Fruit fly (Drosophila melanogaster) whole organism, embryonic: ENCODE data around the gene spz3.

Source experiments
- ATbp ChIP-seq: fragments of 200-800 bp; sonication (Bioruptor generic); optimal IDR thresholded peaks from 2 replicates; lab custom pipeline; 2017; ENCODE audit warnings: missing biosample characterization, mild to moderate bottlenecking, missing genetic modification characterization, missing genetic modification reagents
- Blimp-1 ChIP-seq: fragments of 200-800 bp; sonication (Bioruptor generic); optimal IDR thresholded peaks from 3 replicates; lab custom pipeline; 2018; ENCODE audit warnings: missing biosample characterization, missing genetic modification characterization, mild to moderate bottlenecking, moderate library complexity, missing genetic modification reagents
- CG10267 ChIP-seq: fragments of 200-800 bp; sonication (Bioruptor generic); optimal IDR thresholded peaks from 2 replicates; lab custom pipeline; 2018; ENCODE audit warnings: missing biosample characterization, mild to moderate bottlenecking, missing genetic modification characterization, moderate library complexity
- CG10366 ChIP-seq: fragments of 200-800 bp; sonication (Bioruptor generic); IDR thresholded peaks from 2 replicates; pipeline ENCODE4 v1.3.6; 2022; ENCODE audit warnings: missing biosample characterization, missing genetic modification characterization
- CG11504 ChIP-seq: fragments of 200-800 bp; sonication (Bioruptor generic); optimal IDR thresholded peaks from 3 replicates; lab custom pipeline; 2019; ENCODE audit warnings: missing biosample characterization, mild to moderate bottlenecking, missing genetic modification characterization, moderate library complexity
- CG1233 ChIP-seq: fragments of 200-800 bp; sonication (Bioruptor generic); optimal IDR thresholded peaks from 4 replicates; lab custom pipeline; 2018; ENCODE audit warnings: missing biosample characterization, mild to moderate bottlenecking, missing genetic modification characterization
- CG12391 ChIP-seq: fragments of 200-800 bp; sonication (Bioruptor generic); optimal IDR thresholded peaks from 3 replicates; lab custom pipeline; 2018; ENCODE audit warnings: missing biosample characterization, mild to moderate bottlenecking, missing genetic modification characterization, moderate library complexity
- CG13424 ChIP-seq: fragments of 200-800 bp; sonication (Bioruptor generic); optimal IDR thresholded peaks from 2 replicates; lab custom pipeline; 2019; ENCODE audit warnings: missing biosample characterization, mild to moderate bottlenecking, missing genetic modification characterization, moderate library complexity
- CG15269 ChIP-seq: fragments of 200-800 bp; sonication (Bioruptor generic); optimal IDR thresholded peaks from 2 replicates; lab custom pipeline; 2018; ENCODE audit warnings: missing biosample characterization, mild to moderate bottlenecking, missing genetic modification characterization, moderate library complexity
- CG1529 ChIP-seq: fragments of 200-800 bp; sonication (Bioruptor generic); optimal IDR thresholded peaks from 3 replicates; lab custom pipeline; 2018; ENCODE audit warnings: missing biosample characterization, missing genetic modification characterization
- CG17385 ChIP-seq: fragments of 200-800 bp; sonication (Bioruptor generic); optimal IDR thresholded peaks from 3 replicates; lab custom pipeline; 2018; ENCODE audit warnings: missing biosample characterization, mild to moderate bottlenecking, missing genetic modification characterization
- CG18262 ChIP-seq: fragments of 200-800 bp; optimal IDR thresholded peaks from 3 replicates; lab custom pipeline; 2019; ENCODE audit warnings: missing biosample characterization, mild to moderate bottlenecking, missing genetic modification characterization, moderate library complexity
- CG18599 ChIP-seq: fragments of 200-800 bp; sonication (Bioruptor generic); optimal IDR thresholded peaks from 3 replicates; lab custom pipeline; 2017; ENCODE audit warnings: missing biosample characterization, missing genetic modification characterization, mild to moderate bottlenecking, moderate library complexity, missing genetic modification reagents
- CG18764 ChIP-seq: fragments of 200-800 bp; sonication (Bioruptor generic); optimal IDR thresholded peaks from 3 replicates; lab custom pipeline; 2016; ENCODE audit warnings: missing biosample characterization, missing genetic modification characterization
- CG2678 ChIP-seq: fragments of 200-800 bp; sonication (Bioruptor generic); optimal IDR thresholded peaks from 3 replicates; lab custom pipeline; 2019; ENCODE audit warnings: missing biosample characterization, mild to moderate bottlenecking, missing genetic modification characterization, moderate library complexity
- CG31441 ChIP-seq: fragments of 200-800 bp; sonication (Bioruptor generic); IDR thresholded peaks from 2 replicates; pipeline ENCODE4 v1.3.6; 2022; ENCODE audit warnings: missing biosample characterization, missing genetic modification characterization
- CG3281 ChIP-seq: fragments of 200-800 bp; sonication (Bioruptor generic); optimal IDR thresholded peaks from 3 replicates; lab custom pipeline; 2017; ENCODE audit warnings: missing biosample characterization, mild to moderate bottlenecking, missing genetic modification characterization
- CG6689 ChIP-seq: fragments of 200-800 bp; sonication (Bioruptor generic); IDR thresholded peaks from 2 replicates; pipeline ENCODE4 v1.3.6; 2022; ENCODE audit warnings: missing biosample characterization, missing genetic modification characterization
- CG7839 ChIP-seq: fragments of 200-800 bp; sonication (Bioruptor generic); optimal IDR thresholded peaks from 3 replicates; lab custom pipeline; 2018; ENCODE audit warnings: missing biosample characterization, mild to moderate bottlenecking, missing genetic modification characterization, moderate library complexity
- CG9215 ChIP-seq: fragments of 200-800 bp; sonication (Bioruptor generic); IDR thresholded peaks from 2 replicates; pipeline ENCODE4 v1.3.6; 2022; ENCODE audit warnings: missing biosample characterization, missing genetic modification characterization
- CG9817 ChIP-seq: fragments of 200-800 bp; sonication (Bioruptor generic); optimal IDR thresholded peaks from 2 replicates; lab custom pipeline; 2018; ENCODE audit warnings: missing biosample characterization, mild to moderate bottlenecking, missing genetic modification characterization, moderate library complexity
- Dref ChIP-seq: fragments of 200-800 bp; sonication (Bioruptor generic); IDR thresholded peaks from 2 replicates; pipeline ENCODE4 v1.3.6; 2022; ENCODE audit warnings: missing biosample characterization, missing genetic modification characterization
- Drgx ChIP-seq: fragments of 200-800 bp; sonication (Bioruptor generic); IDR thresholded peaks from 2 replicates; pipeline ENCODE4 v1.3.6; 2022; ENCODE audit warnings: missing biosample characterization, missing genetic modification characterization
- Eip74EF ChIP-seq, 2 experiments: fragments of 200-800 bp in 1 of 2; fragments of >200 bp in 1 of 2; sonication (Bioruptor generic) in 1 of 2; optimal IDR thresholded peaks; 2 replicates each; lab custom pipeline; 2017 to 2019; ENCODE audit warnings: missing biosample characterization in 2 of 2, missing genetic modification characterization in 2 of 2, mild to moderate bottlenecking in 1 of 2, moderate library complexity in 1 of 2
- GATAe ChIP-seq: fragments of 200-800 bp; sonication (Bioruptor generic); conservative IDR thresholded peaks from 2 replicates; pipeline ENCODE4 v1.3.6; 2022; ENCODE audit warnings: missing biosample characterization, missing genetic modification characterization
- HHEX ChIP-seq: fragments of 200-800 bp; sonication (Bioruptor generic); optimal IDR thresholded peaks from 3 replicates; lab custom pipeline; 2017; ENCODE audit warnings: missing biosample characterization, mild to moderate bottlenecking, missing genetic modification characterization, missing genetic modification reagents
- Hand ChIP-seq: fragments of 200-800 bp; sonication (Bioruptor generic); optimal IDR thresholded peaks from 2 replicates; lab custom pipeline; 2017; ENCODE audit warnings: mild to moderate bottlenecking, missing biosample characterization, missing genetic modification reagents, missing genetic modification characterization
- Hey ChIP-seq: fragments of 200-800 bp; sonication (Bioruptor generic); optimal IDR thresholded peaks from 3 replicates; lab custom pipeline; 2018; ENCODE audit warnings: missing biosample characterization, mild to moderate bottlenecking, missing genetic modification characterization
- HmgD ChIP-seq: fragments of 200-800 bp; sonication (Bioruptor generic); optimal IDR thresholded peaks from 3 replicates; lab custom pipeline; 2016; ENCODE audit warnings: missing biosample characterization, missing genetic modification characterization
- Hmr ChIP-seq: fragments of 200-800 bp; sonication (Bioruptor generic); optimal IDR thresholded peaks from 3 replicates; lab custom pipeline; 2017; ENCODE audit warnings: mild to moderate bottlenecking, missing biosample characterization, missing genetic modification reagents, missing genetic modification characterization
- Hr51 ChIP-seq, 2 experiments: fragments of 200-800 bp; sonication (Bioruptor generic); optimal IDR thresholded peaks; 2 replicates in 1 of 2; 3 replicates in 1 of 2; lab custom pipeline; 2016 to 2018; ENCODE audit warnings: missing biosample characterization in 2 of 2, missing genetic modification characterization in 2 of 2, mild to moderate bottlenecking in 1 of 2, moderate library complexity in 1 of 2
- Med ChIP-seq: fragments of 200-800 bp; sonication (Bioruptor generic); peaks from one replicate; lab custom pipeline; 2016; ENCODE audit warnings: missing biosample characterization, missing genetic modification characterization, mild to moderate bottlenecking, inconsistent platforms, moderate library complexity
- Oli ChIP-seq: fragments of 200-800 bp; sonication (Bioruptor generic); optimal IDR thresholded peaks from 2 replicates; lab custom pipeline; 2018; ENCODE audit warnings: missing biosample characterization, mild to moderate bottlenecking, missing genetic modification characterization, moderate library complexity
- Ssrp ChIP-seq: fragments of 200-800 bp; sonication (Bioruptor generic); optimal IDR thresholded peaks from 2 replicates; lab custom pipeline; 2018; ENCODE audit warnings: missing biosample characterization, mild to moderate bottlenecking, missing genetic modification characterization, moderate library complexity
- bigmax ChIP-seq: fragments of 200-800 bp; sonication (Bioruptor generic); optimal IDR thresholded peaks from 2 replicates; lab custom pipeline; 2018; ENCODE audit warnings: missing biosample characterization, mild to moderate bottlenecking, missing genetic modification characterization
- caup ChIP-seq: fragments of 200-800 bp; sonication (Bioruptor generic); optimal IDR thresholded peaks from 3 replicates; lab custom pipeline; 2017; ENCODE audit warnings: missing biosample characterization, mild to moderate bottlenecking, missing genetic modification characterization, moderate library complexity; ENCODE audit not compliant: severe bottlenecking
- chinmo ChIP-seq: fragments of 200-800 bp; sonication (Bioruptor generic); IDR thresholded peaks from 4 replicates; pipeline ENCODE4 v1.3.6; 2022; ENCODE audit warnings: missing biosample characterization, missing genetic modification characterization; ENCODE audit not compliant: partially characterized antibody
- disco-r ChIP-seq: fragments of 200-800 bp; sonication (Bioruptor generic); optimal IDR thresholded peaks from 2 replicates; lab custom pipeline; 2016; ENCODE audit warnings: missing biosample characterization, missing genetic modification characterization
- esg ChIP-seq: fragments of 200-800 bp; sonication (Bioruptor generic); conservative IDR thresholded peaks from 2 replicates; pipeline ENCODE4 v1.3.6; 2022; ENCODE audit warnings: missing biosample characterization, missing genetic modification characterization
- ewg ChIP-seq: fragments of 200-800 bp; sonication (Bioruptor generic); optimal IDR thresholded peaks from 3 replicates; lab custom pipeline; 2017; ENCODE audit warnings: mild to moderate bottlenecking, missing biosample characterization, missing genetic modification reagents, missing genetic modification characterization
- prd ChIP-seq, 3 experiments: fragments of >200 bp in 2 of 3; fragments of 200-800 bp in 1 of 3; sonication (Bioruptor generic) in 1 of 3; optimal IDR thresholded peaks in 2 of 3; IDR thresholded peaks in 1 of 3; 2 replicates in 2 of 3; 3 replicates in 1 of 3; pipeline versions ENCODE4 v1.3.6 to Lab custom; 2017 to 2022; ENCODE audit warnings: missing biosample characterization in 1 of 3, missing genetic modification characterization in 1 of 3
- sob ChIP-seq: fragments of 200-800 bp; sonication (Bioruptor generic); IDR thresholded peaks from 2 replicates; pipeline ENCODE4 v1.3.6; 2022; ENCODE audit warnings: missing biosample characterization, missing genetic modification characterization
- ssp ChIP-seq: fragments of 200-800 bp; sonication (Bioruptor generic); IDR thresholded peaks from 2 replicates; pipeline ENCODE4 v1.3.6; 2022; ENCODE audit warnings: missing biosample characterization, missing genetic modification characterization
- tgo ChIP-seq: fragments of 200-800 bp; sonication (Bioruptor generic); IDR thresholded peaks from 3 replicates; pipeline ENCODE4 v1.3.6; 2022; ENCODE audit warnings: missing biosample characterization, missing genetic modification characterization
- unpg ChIP-seq: fragments of 200-800 bp; sonication (Bioruptor generic); optimal IDR thresholded peaks from 3 replicates; lab custom pipeline; 2018; ENCODE audit warnings: missing biosample characterization, mild to moderate bottlenecking, missing genetic modification characterization, moderate library complexity
- vvl ChIP-seq: fragments of 200-800 bp; sonication (Bioruptor generic); IDR thresholded peaks from 2 replicates; pipeline ENCODE4 v1.3.6; 2022; ENCODE audit warnings: missing biosample characterization, missing genetic modification characterization
- wor ChIP-seq: fragments of 200-800 bp; sonication (Bioruptor generic); IDR thresholded peaks from 2 replicates; pipeline ENCODE4 v1.3.6; 2022; ENCODE audit warnings: missing biosample characterization, missing genetic modification characterization
- zfh1 ChIP-seq: fragments of 200-800 bp; sonication (Bioruptor generic); IDR thresholded peaks from 3 replicates; pipeline ENCODE4 v1.3.6; 2022; ENCODE audit warnings: missing biosample characterization, missing genetic modification characterization

The spz3 gene

DNA sequence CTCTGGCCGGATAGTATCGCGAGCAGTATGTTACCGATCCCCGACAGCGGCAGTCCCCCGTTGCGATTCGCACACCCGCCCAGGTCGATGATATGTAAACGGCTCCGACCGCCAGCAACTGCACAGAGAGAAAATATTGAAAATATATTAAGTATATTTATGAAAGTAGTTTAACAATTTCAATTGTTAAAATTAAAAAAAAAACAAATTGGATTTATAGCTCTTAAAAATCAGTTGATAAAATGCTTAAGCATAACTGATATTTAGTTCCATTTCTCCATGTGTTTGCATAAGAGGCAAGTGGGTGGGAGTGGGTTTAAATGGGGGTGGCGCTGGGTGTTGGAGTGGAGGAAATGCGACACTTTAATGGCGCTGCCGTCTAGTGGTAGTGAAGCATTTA is 29.9 kb downstream of the spz3 start (continued):
- no peak for TF ChIP-seq CG3281 (GFP tag; lab: Kevin White, UChicago)
- TF ChIP-seq Oli = peak; percentile 31
- peak; percentile 47; the same call in 2 of the 3 replicates for TF ChIP-seq tgo
- peak; percentile 58 for TF ChIP-seq CG2678 (tag; lab: Kevin White, UChicago)
- TF ChIP-seq CG18262 (tag; lab: Kevin White, UChicago) = no peak
- TF ChIP-seq CG6689 (GFP tag; lab: Robert Waterston, UW) = peak; percentile 22; the same call in 1 of the 2 replicates
- peak; percentile 13 for TF ChIP-seq ewg (GFP tag; lab: Kevin White, UChicago)
- TF ChIP-seq disco-r (GFP tag; lab: Kevin White, UChicago) = no peak
- TF ChIP-seq Hand (GFP tag; lab: Kevin White, UChicago) = peak; percentile 7
- no peak for TF ChIP-seq CG1529 (GFP tag; lab: Kevin White, UChicago)
- peak; percentile 45 for TF ChIP-seq Blimp-1 (GFP tag; lab: Kevin White, UChicago)
- peak; percentile 23; the same call in 1 of the 2 replicates for TF ChIP-seq ssp (GFP tag; lab: Robert Waterston, UW)
- TF ChIP-seq ATbp (GFP tag; lab: Kevin White, UChicago) = peak; percentile 32
- TF ChIP-seq CG17385 = peak; percentile 10
- 0 out of 2 replicates have a peak, but pooled peaks have one; percentile 34 for TF ChIP-seq wor (GFP tag; lab: Robert Waterston, UW)
- peak; percentile 20; the same call in 1 of the 2 replicates for TF ChIP-seq Drgx (GFP tag; lab: Robert Waterston, UW)
- peak; percentile 31 for TF ChIP-seq esg (GFP tag; lab: Robert Waterston, UW)
- no peak for TF ChIP-seq prd (optimal IDR thresholded peaks at IDR 0.05; lab: Kevin White, UChicago)
- peak; percentile 39; the same call in 1 of the 3 replicates for TF ChIP-seq prd (GFP tag; IDR thresholded peaks at IDR 0.05; lab: Robert Waterston, UW)
- TF ChIP-seq Dref = no peak
- TF ChIP-seq Ssrp (tag; lab: Kevin White, UChicago) = peak; percentile 3
- peak; percentile 12; the same call in 1 of the 2 replicates for TF ChIP-seq CG10366
- peak; percentile 58 for TF ChIP-seq Med (GFP tag; lab: Kevin White, UChicago)
- TF ChIP-seq CG10267 (tag; lab: Kevin White, UChicago) = peak; percentile 17
- TF ChIP-seq CG13424 (tag; lab: Kevin White, UChicago) = peak; percentile 32
- TF ChIP-seq Eip74EF (GFP tag; optimal IDR thresholded peaks at IDR 0.05; lab: Kevin White, UChicago) = no peak
- TF ChIP-seq caup (GFP tag; lab: Kevin White, UChicago) = peak; percentile 2
- TF ChIP-seq CG1233 (GFP tag; lab: Kevin White, UChicago) = no peak
- TF ChIP-seq CG31441 = peak; percentile 27; the same call in 1 of the 2 replicates
- peak in 1 of 2 experiments; percentile 45 for TF ChIP-seq Hr51 (GFP tag; optimal IDR thresholded peaks at IDR 0.05; lab: Kevin White, UChicago)
- TF ChIP-seq HmgD (GFP tag; lab: Kevin White, UChicago) = no peak
- peak; percentile 27; the same call in 1 of the 2 replicates for TF ChIP-seq CG9215 (GFP tag; lab: Robert Waterston, UW)
- TF ChIP-seq zfh1 (GFP tag; lab: Robert Waterston, UW) = peak; percentile 43; the same call in 1 of the 3 replicates
- 0 out of 2 replicates have a peak, but pooled peaks have one; percentile 23 for TF ChIP-seq sob (GFP tag; lab: Robert Waterston, UW)
- peak; percentile 23 for TF ChIP-seq CG9817 (tag; lab: Kevin White, UChicago)
- peak; percentile 47 for TF ChIP-seq CG7839 (tag; lab: Kevin White, UChicago)
- no peak for TF ChIP-seq bigmax (GFP tag; lab: Kevin White, UChicago)
- peak; percentile 34 for TF ChIP-seq unpg (GFP tag; lab: Kevin White, UChicago)
- TF ChIP-seq CG15269 (tag; lab: Kevin White, UChicago) = peak; percentile 23
- TF ChIP-seq CG18764 (GFP tag; lab: Kevin White, UChicago) = no peak
- TF ChIP-seq HHEX (GFP tag; lab: Kevin White, UChicago) = no peak
- no peak for TF ChIP-seq chinmo (GFP tag; lab: Robert Waterston, UW)
- TF ChIP-seq Hey (tag; lab: Kevin White, UChicago) = no peak
- TF ChIP-seq vvl = peak; percentile 61; the same call in 1 of the 2 replicates
- TF ChIP-seq GATAe (GFP tag; lab: Robert Waterston, UW) = no peak
- TF ChIP-seq Hmr (GFP tag; lab: Kevin White, UChicago) = peak; percentile 9
- peak; percentile 35 for TF ChIP-seq CG12391 (tag; lab: Kevin White, UChicago)
- TF ChIP-seq CG11504 (tag; lab: Kevin White, UChicago) = peak; percentile 57
- TF ChIP-seq CG18599 (GFP tag; lab: Kevin White, UChicago) = peak; percentile 65
